Worm (Caenorhabditis elegans) whole organism, L4 larva: ENCODE results near the gene mrpl-12.

ENCODE experiments used
- F10B5.3 ChIP-seq: sonication (generic microtip); optimal IDR thresholded peaks from 2 replicates; lab custom pipeline; 2016; ENCODE audit warnings: mild to moderate bottlenecking, missing genetic modification characterization, missing compliant biosample characterization
- F37D6.2 ChIP-seq: sonication (generic microtip); optimal IDR thresholded peaks from 2 replicates; lab custom pipeline; 2016; ENCODE audit warnings: mild to moderate bottlenecking, missing genetic modification characterization, missing compliant biosample characterization
- F49E8.2 ChIP-seq: sonication (generic microtip); optimal IDR thresholded peaks from 2 replicates; lab custom pipeline; 2016; ENCODE audit warnings: missing compliant biosample characterization, mild to moderate bottlenecking, missing genetic modification characterization, borderline replicate concordance
- T20F7.1 ChIP-seq: fragments of 200-800 bp; sonication (Bioruptor generic); optimal IDR thresholded peaks from 2 replicates; lab custom pipeline; 2018; ENCODE audit warnings: mild to moderate bottlenecking, missing genetic modification characterization, missing compliant biosample characterization
- Y105C5A.15 ChIP-seq: fragments of 200-800 bp; sonication (Bioruptor generic); IDR thresholded peaks from 2 replicates; pipeline ENCODE4 v1.3.6; 2022; ENCODE audit warnings: missing genetic modification characterization, missing compliant biosample characterization
- Y48G9A.11 ChIP-seq: fragments of 200-800 bp; sonication (Bioruptor generic); IDR thresholded peaks from 2 replicates; pipeline ENCODE4 v1.3.6; 2022; ENCODE audit warnings: missing genetic modification reagents, missing genetic modification characterization, missing compliant biosample characterization
- ZK337.2 ChIP-seq: fragments of 200-800 bp; sonication (Bioruptor generic); IDR thresholded peaks from 2 replicates; pipeline ENCODE4 v1.3.6; 2022; ENCODE audit warnings: missing genetic modification reagents, missing genetic modification characterization, missing compliant biosample characterization
- ZK546.5 ChIP-seq, 2 experiments: sonication (generic microtip); optimal IDR thresholded peaks; 2 replicates each; lab custom pipeline; 2017; ENCODE audit warnings: missing biosample characterization in 2 of 2, missing genetic modification characterization in 2 of 2
- aha-1 ChIP-seq: fragments of 150-350 bp; peaks from one replicate; lab custom pipeline; 2014; ENCODE audit warnings: missing biosample characterization, missing genetic modification characterization
- arid-1 ChIP-seq: fragments of 200-800 bp; sonication (Bioruptor generic); conservative IDR thresholded peaks from 2 replicates; pipeline ENCODE4 v1.3.6; 2022; ENCODE audit warnings: missing genetic modification reagents, missing genetic modification characterization, missing compliant biosample characterization
- ceh-20 ChIP-seq: fragments of 200-800 bp; sonication (Bioruptor generic); IDR thresholded peaks from 2 replicates; pipeline ENCODE4 v1.3.6; 2022; ENCODE audit warnings: missing genetic modification reagents, missing genetic modification characterization, missing compliant biosample characterization
- ceh-62 ChIP-seq: sonication (generic microtip); optimal IDR thresholded peaks from 2 replicates; lab custom pipeline; 2017; ENCODE audit warnings: missing biosample characterization, missing genetic modification characterization
- cey-2 ChIP-seq: sonication (generic microtip); optimal IDR thresholded peaks from 3 replicates; lab custom pipeline; 2017; ENCODE audit warnings: missing genetic modification characterization, mild to moderate bottlenecking, missing compliant biosample characterization, antibody characterized with exemption, borderline replicate concordance; ENCODE audit not compliant: insufficient read depth
- daf-12 ChIP-seq: fragments of 150-350 bp; optimal IDR thresholded peaks from 2 replicates; lab custom pipeline; 2014; ENCODE audit warnings: missing biosample characterization, missing genetic modification reagents, missing genetic modification characterization
- daf-16 ChIP-seq, 3 experiments: sonication (generic microtip); optimal IDR thresholded peaks; 2 replicates each; lab custom pipeline; 2016 to 2017; ENCODE audit warnings: missing genetic modification characterization in 3 of 3, missing genetic modification reagents in 3 of 3, mild to moderate bottlenecking in 2 of 3, missing compliant biosample characterization in 2 of 3, missing biosample characterization in 1 of 3, moderate library complexity in 1 of 3
- dmd-6 ChIP-seq: fragments of 200-800 bp; sonication (Bioruptor generic); IDR thresholded peaks from 2 replicates; pipeline ENCODE4 v1.3.6; 2022; ENCODE audit warnings: missing genetic modification reagents, missing genetic modification characterization, missing compliant biosample characterization
- dmd-8 ChIP-seq: fragments of 200-800 bp; sonication (Bioruptor generic); IDR thresholded peaks from 2 replicates; pipeline ENCODE4 v1.3.6; 2022; ENCODE audit warnings: missing genetic modification characterization, missing compliant biosample characterization
- dmd-9 ChIP-seq: fragments of 200-800 bp; sonication (Bioruptor generic); IDR thresholded peaks from 2 replicates; pipeline ENCODE4 v1.3.6; 2022; ENCODE audit warnings: missing genetic modification reagents, missing genetic modification characterization, missing compliant biosample characterization
- dpl-1 ChIP-seq: fragments of 150-350 bp; optimal IDR thresholded peaks from 2 replicates; lab custom pipeline; 2014; ENCODE audit warnings: missing biosample characterization, missing genetic modification reagents, missing genetic modification characterization
- duxl-1 ChIP-seq: sonication (generic microtip); optimal IDR thresholded peaks from 2 replicates; lab custom pipeline; 2016; ENCODE audit warnings: mild to moderate bottlenecking, missing genetic modification characterization, moderate library complexity, missing compliant biosample characterization; ENCODE audit not compliant: poor library complexity
- dve-1 ChIP-seq: sonication (generic microtip); optimal IDR thresholded peaks from 2 replicates; lab custom pipeline; 2017; ENCODE audit warnings: antibody characterized with exemption, mild to moderate bottlenecking, missing genetic modification characterization, missing compliant biosample characterization; ENCODE audit not compliant: insufficient read depth
- fkh-10 ChIP-seq: fragments of 150-350 bp; optimal IDR thresholded peaks from 2 replicates; lab custom pipeline; 2014; ENCODE audit warnings: missing biosample characterization, missing genetic modification reagents, missing genetic modification characterization
- hlh-30 ChIP-seq: sonication (generic microtip); optimal IDR thresholded peaks from 2 replicates; lab custom pipeline; 2017; ENCODE audit warnings: antibody characterized with exemption, mild to moderate bottlenecking, missing genetic modification characterization, missing compliant biosample characterization; ENCODE audit not compliant: insufficient read depth
- lin-13 ChIP-seq: fragments of 150-350 bp; optimal IDR thresholded peaks from 2 replicates; lab custom pipeline; 2014; ENCODE audit warnings: missing biosample characterization, missing genetic modification reagents, missing genetic modification characterization
- lin-39 ChIP-seq: fragments of 150-350 bp; optimal IDR thresholded peaks from 2 replicates; lab custom pipeline; 2014; ENCODE audit warnings: missing biosample characterization, missing genetic modification reagents, missing genetic modification characterization
- lir-3 ChIP-seq: sonication (generic microtip); optimal IDR thresholded peaks from 2 replicates; lab custom pipeline; 2016; ENCODE audit warnings: mild to moderate bottlenecking, missing genetic modification characterization, missing compliant biosample characterization
- lsy-2 ChIP-seq, 2 experiments: fragments of 150-350 bp in 1 of 2; sonication (generic microtip) in 1 of 2; optimal IDR thresholded peaks; 2 replicates each; lab custom pipeline; 2014 to 2017; ENCODE audit warnings: missing biosample characterization in 2 of 2, missing genetic modification characterization in 2 of 2
- madf-5 ChIP-seq, 2 experiments: fragments of 200-800 bp; sonication (Bioruptor generic); IDR thresholded peaks; 2 replicates each; pipeline ENCODE4 v1.3.6; 2022; ENCODE audit warnings: missing compliant biosample characterization in 2 of 2, missing genetic modification characterization in 2 of 2
- madf-9 ChIP-seq: fragments of 200-800 bp; sonication (Bioruptor generic); conservative IDR thresholded peaks from 2 replicates; pipeline ENCODE4 v1.3.6; 2022; ENCODE audit warnings: missing genetic modification reagents, missing genetic modification characterization, missing compliant biosample characterization
- mep-1 ChIP-seq: fragments of 150-350 bp; sonication (generic microtip); optimal IDR thresholded peaks from 3 replicates; lab custom pipeline; 2014; ENCODE audit warnings: missing biosample characterization, missing genetic modification characterization
- mes-2 ChIP-seq: sonication (generic microtip); optimal IDR thresholded peaks from 2 replicates; lab custom pipeline; 2016; ENCODE audit warnings: missing genotype, mild to moderate bottlenecking, missing genetic modification characterization, missing compliant biosample characterization; ENCODE audit not compliant: poor library complexity, severe bottlenecking
- nhr-102 ChIP-seq: sonication (generic microtip); optimal IDR thresholded peaks from 2 replicates; lab custom pipeline; 2016; ENCODE audit warnings: mild to moderate bottlenecking, missing genetic modification characterization, moderate library complexity, missing compliant biosample characterization
- nhr-48 ChIP-seq: sonication (generic microtip); optimal IDR thresholded peaks from 2 replicates; lab custom pipeline; 2016; ENCODE audit warnings: mild to moderate bottlenecking, missing genetic modification characterization, missing compliant biosample characterization
- nhr-6 ChIP-seq: fragments of 150-350 bp; optimal IDR thresholded peaks from 2 replicates; lab custom pipeline; 2014; ENCODE audit warnings: missing biosample characterization, missing genetic modification characterization
- nhr-77 ChIP-seq: fragments of 150-350 bp; optimal IDR thresholded peaks from 2 replicates; lab custom pipeline; 2014; ENCODE audit warnings: missing biosample characterization, missing genetic modification characterization
- pqm-1 ChIP-seq: sonication (generic microtip); optimal IDR thresholded peaks from 2 replicates; lab custom pipeline; 2017; ENCODE audit warnings: missing biosample characterization, missing genetic modification characterization
- rbr-2 ChIP-seq: sonication (generic microtip); optimal IDR thresholded peaks from 2 replicates; lab custom pipeline; 2016; ENCODE audit warnings: missing genotype, missing genetic modification characterization, missing compliant biosample characterization
- saeg-2 ChIP-seq: fragments of 200-800 bp; sonication (Bioruptor generic); IDR thresholded peaks from 2 replicates; pipeline ENCODE4 v1.3.6; 2022; ENCODE audit warnings: missing genetic modification reagents, missing genetic modification characterization, missing compliant biosample characterization
- spr-1 ChIP-seq: sonication (generic microtip); optimal IDR thresholded peaks from 2 replicates; lab custom pipeline; 2016; ENCODE audit warnings: mild to moderate bottlenecking, missing genetic modification characterization, missing compliant biosample characterization
- spr-3 ChIP-seq: fragments of 200-800 bp; sonication (Bioruptor generic); optimal IDR thresholded peaks from 2 replicates; lab custom pipeline; 2018; ENCODE audit warnings: mild to moderate bottlenecking, missing genetic modification characterization, missing compliant biosample characterization
- tra-1 ChIP-seq: fragments of 200-800 bp; sonication (Bioruptor generic); IDR thresholded peaks from 2 replicates; pipeline ENCODE4 v1.3.6; 2022; ENCODE audit warnings: missing genetic modification reagents, missing genetic modification characterization, missing compliant biosample characterization
- unc-62 ChIP-seq, 3 experiments: fragments of 150-350 bp in 1 of 3; sonication (generic microtip); optimal IDR thresholded peaks in 2 of 3; peaks in 1 of 3; 1 replicate in 1 of 3; 2 replicates in 2 of 3; lab custom pipeline; 2014 to 2017; ENCODE audit warnings: missing biosample characterization in 3 of 3, missing genetic modification characterization in 3 of 3, missing genetic modification reagents in 3 of 3, missing genotype in 1 of 3
- vab-7 ChIP-seq: fragments of 200-800 bp; sonication (Bioruptor generic); IDR thresholded peaks from 2 replicates; pipeline ENCODE4 v1.3.6; 2022; ENCODE audit warnings: missing genetic modification reagents, missing genetic modification characterization, missing compliant biosample characterization
- zfp-2 ChIP-seq: sonication (generic microtip); optimal IDR thresholded peaks from 2 replicates; lab custom pipeline; 2016; ENCODE audit warnings: mild to moderate bottlenecking, missing genetic modification characterization, missing compliant biosample characterization
- ztf-7 ChIP-seq: fragments of 150-350 bp; optimal IDR thresholded peaks from 2 replicates; lab custom pipeline; 2014; ENCODE audit warnings: missing biosample characterization, missing genetic modification characterization

The mrpl-12 gene

DNA sequence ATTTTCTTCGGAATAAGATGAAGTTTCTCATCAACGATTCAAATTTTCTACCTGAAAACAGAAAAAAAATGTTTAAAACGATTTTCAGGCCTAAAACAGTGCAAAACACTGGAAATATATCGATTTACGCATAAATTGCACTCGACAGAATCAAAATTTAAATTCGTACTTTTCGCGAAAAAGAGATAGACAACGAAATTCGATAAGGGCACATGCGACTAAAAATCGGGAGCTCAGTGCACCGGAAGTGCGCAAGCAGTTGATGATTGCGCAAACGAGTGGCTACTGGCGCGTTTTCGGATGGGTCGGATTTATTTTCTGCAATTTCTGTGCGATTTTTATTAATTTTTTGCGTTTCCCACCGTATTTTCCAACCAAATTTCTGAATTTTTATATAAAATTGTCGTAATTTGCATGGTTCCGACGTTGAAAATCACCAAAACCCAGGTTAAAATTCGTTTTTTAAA is 556 bp upstream of the mrpl-12 start, which contains the start of the genes Y39A1A.21 and Y39A1A.22 (continued):
- TF ChIP-seq zfp-2 (tag; lab: Kevin White, UChicago): peak; percentile 16
- TF ChIP-seq daf-12 (tag; lab: Kevin White, UChicago): no peak
- TF ChIP-seq madf-5 (GFP tag; IDR thresholded peaks at IDR 0.05; lab: Robert Waterston, UW): no peak
- TF ChIP-seq saeg-2: 0 out of 2 replicates have a peak, but pooled peaks have one; percentile 23
- peak; percentile 74 for TF ChIP-seq spr-3 (GFP tag; lab: Kevin White, UChicago)
- peak; percentile 68 for TF ChIP-seq arid-1 (GFP tag; lab: Robert Waterston, UW)
- TF ChIP-seq pqm-1 (tag; lab: Kevin White, UChicago): peak; percentile 18
- TF ChIP-seq duxl-1 (tag; lab: Kevin White, UChicago): peak; percentile 44
- TF ChIP-seq ZK337.2 (GFP tag; lab: Robert Waterston, UW): 0 out of 2 replicates have a peak, but pooled peaks have one; percentile 43
- TF ChIP-seq dpl-1 (GFP tag; lab: Kevin White, UChicago): peak; percentile 78
- no peak for TF ChIP-seq ceh-62 (tag; lab: Kevin White, UChicago)
- TF ChIP-seq madf-9 (GFP tag; lab: Robert Waterston, UW): peak; percentile 51
- TF ChIP-seq lir-3 (tag; lab: Kevin White, UChicago): no peak
- TF ChIP-seq dve-1 (tag; lab: Kevin White, UChicago): peak; percentile 86
- TF ChIP-seq T20F7.1 (GFP tag; lab: Kevin White, UChicago): no peak
- TF ChIP-seq hlh-30 (tag; lab: Kevin White, UChicago): peak; percentile 69
- peak; percentile 68 for TF ChIP-seq nhr-6 (tag; lab: Kevin White, UChicago)
- TF ChIP-seq cey-2 (tag; lab: Kevin White, UChicago): no peak
- peak; percentile 53 for TF ChIP-seq ztf-7
- peak; percentile 61; the same call in 1 of the 2 replicates for TF ChIP-seq tra-1 (GFP tag; lab: Robert Waterston, UW)
- no peak for TF ChIP-seq aha-1 (tag; lab: Kevin White, UChicago)
- TF ChIP-seq F10B5.3 (tag; lab: Kevin White, UChicago): peak; percentile 23
- peak; percentile 62 for TF ChIP-seq spr-1
- TF ChIP-seq F37D6.2 (tag; lab: Kevin White, UChicago): peak; percentile 58
- no peak for TF ChIP-seq lin-39
- TF ChIP-seq nhr-77 (tag; lab: Kevin White, UChicago): peak; percentile 63
- no peak for TF ChIP-seq dmd-9
- TF ChIP-seq ZK546.5 (tag; optimal IDR thresholded peaks at IDR 0.05; lab: Kevin White, UChicago): no peak
- TF ChIP-seq lin-13 (GFP tag; lab: Kevin White, UChicago): peak; percentile 7
- peak; percentile 80 for TF ChIP-seq dmd-6 (GFP tag; lab: Robert Waterston, UW)
- no peak for TF ChIP-seq unc-62 (GFP tag; optimal IDR thresholded peaks at IDR 0.05 in 1 of 2; lab: Kevin White, UChicago)
- no peak for TF ChIP-seq unc-62 (tag; optimal IDR thresholded peaks at IDR 0.05; lab: Kevin White, UChicago)
- TF ChIP-seq Y105C5A.15: no peak
- TF ChIP-seq nhr-48 (tag; lab: Kevin White, UChicago): peak; percentile 62
- peak; percentile 84 for TF ChIP-seq mes-2
- peak; percentile 68 for TF ChIP-seq nhr-102 (tag; lab: Kevin White, UChicago)
- peak; percentile 33 for TF ChIP-seq fkh-10 (GFP tag; lab: Kevin White, UChicago)
- peak; percentile 81 for TF ChIP-seq mep-1 (tag; lab: Kevin White, UChicago)
- TF ChIP-seq dmd-8: no peak
- peak; percentile 63; the same call in 1 of the 2 replicates for TF ChIP-seq ceh-20 (GFP tag; lab: Robert Waterston, UW)
- 0 out of 2 replicates have a peak, but pooled peaks have one; percentile 31 for TF ChIP-seq Y48G9A.11 (GFP tag; lab: Robert Waterston, UW)
- peak; percentile 27 for TF ChIP-seq F49E8.2 (tag; lab: Kevin White, UChicago)
- peak; percentile 7 to 50 for TF ChIP-seq daf-16 (GFP tag; optimal IDR thresholded peaks at IDR 0.05; lab: Kevin White, UChicago)
- peak; percentile 60 for TF ChIP-seq daf-16 (tag; optimal IDR thresholded peaks at IDR 0.05; lab: Kevin White, UChicago)
- peak; percentile 67 for TF ChIP-seq rbr-2 (tag; lab: Kevin White, UChicago)
- TF ChIP-seq lsy-2 (tag; optimal IDR thresholded peaks at IDR 0.05; lab: Kevin White, UChicago): peak in 1 of 2 experiments; percentile 85
- no peak for TF ChIP-seq vab-7 (GFP tag; lab: Robert Waterston, UW)
